Fruit fly (Drosophila melanogaster): ENCODE measurements around the gene mtgo.

Gene mtgo

dm6 chr2L:16656692-16657109, 111.9 kb downstream of the mtgo start (continued):
- TF ChIP-seq Lim3 (GFP tag; IDR thresholded peaks at IDR 0.05) (no peak), lov (optimal IDR thresholded peaks at IDR 0.05) (no peak), lov (GFP tag; IDR thresholded peaks at IDR 0.05) (no peak), dmrt99B (tag; optimal IDR thresholded peaks at IDR 0.05) (no peak), Nf-YB (GFP tag; optimal IDR thresholded peaks at IDR 0.05) (no peak), MESR4 (GFP tag; optimal IDR thresholded peaks at IDR 0.05) (no peak), CG12155 (GFP tag; optimal IDR thresholded peaks at IDR 0.05) (peak; percentile 70), Jarid2 (GFP tag; optimal IDR thresholded peaks at IDR 0.05) (no peak), sug (tag; optimal IDR thresholded peaks at IDR 0.05) (no peak), E2f2 (GFP tag; IDR thresholded peaks at IDR 0.05) (peak; percentile 95), lab (GFP tag; optimal IDR thresholded peaks at IDR 0.05) (no peak), ab (GFP tag; optimal IDR thresholded peaks at IDR 0.05) (no peak), CG16779 (GFP tag; IDR thresholded peaks at IDR 0.05) (no peak), vfl (GFP tag; optimal IDR thresholded peaks at IDR 0.05) (peak; percentile 0), Fer1 (GFP tag; optimal IDR thresholded peaks at IDR 0.05) (no peak), dpn (GFP tag; optimal IDR thresholded peaks at IDR 0.05) (peak; percentile 32 to 55), Sin3A (optimal IDR thresholded peaks at IDR 0.05) (peak; percentile 13), CG4360 (GFP tag; IDR thresholded peaks at IDR 0.05) (no peak), CG15269 (tag; optimal IDR thresholded peaks at IDR 0.05) (no peak), gce (GFP tag; IDR thresholded peaks at IDR 0.05) (no peak), Atf3 (GFP tag; optimal IDR thresholded peaks at IDR 0.05) (no peak), Rx (GFP tag; IDR thresholded peaks at IDR 0.05) (peak; percentile 54; the same call in 1 of the 2 replicates), Gsc (GFP tag; IDR thresholded peaks at IDR 0.05) (peak; percentile 25; the same call in 1 of the 2 replicates), seq (GFP tag; IDR thresholded peaks at IDR 0.05) (0 out of 2 replicates have a peak, but pooled peaks have one; percentile 29), Meics (GFP tag; optimal IDR thresholded peaks at IDR 0.05) (no peak), corto (GFP tag; optimal IDR thresholded peaks at IDR 0.05) (no peak), pb (GFP tag; optimal IDR thresholded peaks at IDR 0.05) (no peak), sim (GFP tag; IDR thresholded peaks at IDR 0.05) (no peak), nmo (GFP tag; optimal IDR thresholded peaks at IDR 0.05) (peak; percentile 86), Dad (GFP tag; optimal IDR thresholded peaks at IDR 0.05) (peak; percentile 29), cato (GFP tag; optimal IDR thresholded peaks at IDR 0.05; ENCODE audit: borderline replicate concordance) (peak; percentile 7), CG17186 (GFP tag; optimal IDR thresholded peaks at IDR 0.05) (peak; percentile 14), CG9609 (GFP tag; optimal IDR thresholded peaks at IDR 0.05) (peak; percentile 35), da (GFP tag; optimal IDR thresholded peaks at IDR 0.05) (peak; percentile 5), Bteb2 (GFP tag; optimal IDR thresholded peaks at IDR 0.05) (peak; percentile 27), croc (GFP tag; conservative IDR thresholded peaks at IDR 0.05) (peak; percentile 43), CG4730 (GFP tag; IDR thresholded peaks at IDR 0.05) (peak; percentile 54; the same call in 1 of the 2 replicates), CG9727 (GFP tag; optimal IDR thresholded peaks at IDR 0.05) (peak; percentile 69), CG7987 (GFP tag; optimal IDR thresholded peaks at IDR 0.05) (no peak), CG13287 (GFP tag; IDR thresholded peaks at IDR 0.05; ENCODE audit: partially characterized antibody) (no peak), CG6175 (GFP tag; IDR thresholded peaks at IDR 0.05) (no peak), salm (tag; optimal IDR thresholded peaks at IDR 0.05) (no peak), CG7745 (tag; optimal IDR thresholded peaks at IDR 0.05) (no peak), CG11560 (tag; IDR thresholded peaks at IDR 0.05) (peak; percentile 55; the same call in 1 of the 3 replicates), pzg (GFP tag; optimal IDR thresholded peaks at IDR 0.05) (peak; percentile 72), pfk (GFP tag; optimal IDR thresholded peaks at IDR 0.05) (no peak)

Data from whole organism, embryonic.